Fruit fly (Drosophila melanogaster): ENCODE data around the gene CG11594.

Gene CG11594

dm6 chr3L:4070996-4071379, 45.2 kb upstream of the CG11594 start (continued):
- TF ChIP-seq Lpt (GFP tag; optimal IDR thresholded peaks at IDR 0.05) (no peak), CG11085 (GFP tag; IDR thresholded peaks at IDR 0.05) (no peak), jigr1 (GFP tag; IDR thresholded peaks at IDR 0.05) (peak; percentile 51; the same call in 2 of the 3 replicates), CG17385 (GFP tag; optimal IDR thresholded peaks at IDR 0.05) (peak; percentile 5), sqz (GFP tag; optimal IDR thresholded peaks at IDR 0.05) (no peak), CG32772 (GFP tag; IDR thresholded peaks at IDR 0.05) (peak; percentile 69), ac (GFP tag; optimal IDR thresholded peaks at IDR 0.05) (no peak), TFAM (GFP tag; optimal IDR thresholded peaks at IDR 0.05) (no peak), Sry-δ (GFP tag; optimal IDR thresholded peaks at IDR 0.05) (no peak), luna (GFP tag; optimal IDR thresholded peaks at IDR 0.05) (no peak), stwl (tag; optimal IDR thresholded peaks at IDR 0.05) (no peak), bigmax (GFP tag; optimal IDR thresholded peaks at IDR 0.05) (no peak), run (tag; optimal IDR thresholded peaks at IDR 0.05) (no peak), CG34376 (GFP tag; optimal IDR thresholded peaks at IDR 0.05) (no peak), Oli (tag; optimal IDR thresholded peaks at IDR 0.05) (peak; percentile 61), sisA (GFP tag; IDR thresholded peaks at IDR 0.05) (peak; percentile 82), CG12942 (GFP tag; optimal IDR thresholded peaks at IDR 0.05) (no peak), pho (GFP tag; optimal IDR thresholded peaks at IDR 0.05) (no peak), CG1602 (GFP tag; optimal IDR thresholded peaks at IDR 0.05) (peak; percentile 49), mld (GFP tag; IDR thresholded peaks at IDR 0.05; ENCODE audit: partially characterized antibody) (no peak), Sox100B (GFP tag; optimal IDR thresholded peaks at IDR 0.05) (no peak), sr (GFP tag; IDR thresholded peaks at IDR 0.05) (peak; percentile 34; the same call in 1 of the 3 replicates), CG3281 (GFP tag; optimal IDR thresholded peaks at IDR 0.05) (no peak), CG15073 (GFP tag; optimal IDR thresholded peaks at IDR 0.05) (no peak), CG14014 (GFP tag; IDR thresholded peaks at IDR 0.05) (peak; percentile 71), pzg (GFP tag; optimal IDR thresholded peaks at IDR 0.05) (no peak), Lhr (GFP tag; optimal IDR thresholded peaks at IDR 0.05) (no peak), CG4730 (GFP tag; IDR thresholded peaks at IDR 0.05) (peak; percentile 26; the same call in 1 of the 2 replicates), CG1832 (GFP tag; optimal IDR thresholded peaks at IDR 0.05) (no peak), CG4360 (GFP tag; IDR thresholded peaks at IDR 0.05) (no peak), CG17912 (GFP tag; optimal IDR thresholded peaks at IDR 0.05) (no peak), tx (GFP tag; optimal IDR thresholded peaks at IDR 0.05) (no peak), CG11695 (GFP tag; IDR thresholded peaks at IDR 0.05) (peak; percentile 79), Mes4 (GFP tag; optimal IDR thresholded peaks at IDR 0.05) (no peak), wek (GFP tag; optimal IDR thresholded peaks at IDR 0.05) (no peak), Hr39 (optimal IDR thresholded peaks at IDR 0.05) (no peak), zfh2 (GFP tag; optimal IDR thresholded peaks at IDR 0.05) (no peak), CG34422 (GFP tag; IDR thresholded peaks at IDR 0.05) (peak; percentile 6; the same call in 1 of the 3 replicates), CG3163 (GFP tag; optimal IDR thresholded peaks at IDR 0.05) (no peak), CG13424 (tag; optimal IDR thresholded peaks at IDR 0.05) (peak; percentile 21), vvl (GFP tag; IDR thresholded peaks at IDR 0.05) (peak; percentile 82), CG17802 (tag; optimal IDR thresholded peaks at IDR 0.05) (peak; percentile 47), mirr (GFP tag; optimal IDR thresholded peaks at IDR 0.05) (no peak), CG7839 (tag; optimal IDR thresholded peaks at IDR 0.05) (no peak), schlank (tag; optimal IDR thresholded peaks at IDR 0.05) (no peak), CG6683 (GFP tag; optimal IDR thresholded peaks at IDR 0.05) (peak; percentile 7), CG7745 (tag; optimal IDR thresholded peaks at IDR 0.05) (no peak), repo (GFP tag; optimal IDR thresholded peaks at IDR 0.05) (no peak), C15 (GFP tag; IDR thresholded peaks at IDR 0.05) (no peak), nerfin-1 (tag; optimal IDR thresholded peaks at IDR 0.05) (no peak), CG1603 (tag; optimal IDR thresholded peaks at IDR 0.05) (peak; percentile 90), chinmo (GFP tag; IDR thresholded peaks at IDR 0.05; ENCODE audit: partially characterized antibody) (no peak)

Measured in whole organism, embryonic.